Worm (Caenorhabditis elegans) whole organism, L2 larva: Measurements from ENCODE around the gene mam-2.

ENCODE experiments used
- aly-2 ChIP-seq: fragments of 150-350 bp; optimal IDR thresholded peaks from 2 replicates; lab custom pipeline; 2014; ENCODE audit warnings: missing biosample characterization, missing genetic modification characterization
- nhr-25 ChIP-seq: fragments of 150-350 bp; sonication (generic microtip); optimal IDR thresholded peaks from 3 replicates; lab custom pipeline; 2014; ENCODE audit warnings: missing biosample characterization, missing genetic modification characterization
- unc-62 ChIP-seq: fragments of 150-350 bp; optimal IDR thresholded peaks from 2 replicates; lab custom pipeline; 2014; ENCODE audit warnings: missing biosample characterization, missing genetic modification reagents, missing genetic modification characterization

ce11 chrIV:9989416-9989815 is 6.4 kb downstream of the mam-2 start:
- no peak for TF ChIP-seq aly-2 (tag; lab: Kevin White, UChicago)
- no peak for TF ChIP-seq unc-62
- TF ChIP-seq nhr-25, result no peak
